Fruit fly (Drosophila melanogaster): Measurements from ENCODE around the gene CG42486.

Gene CG42486

DNA sequence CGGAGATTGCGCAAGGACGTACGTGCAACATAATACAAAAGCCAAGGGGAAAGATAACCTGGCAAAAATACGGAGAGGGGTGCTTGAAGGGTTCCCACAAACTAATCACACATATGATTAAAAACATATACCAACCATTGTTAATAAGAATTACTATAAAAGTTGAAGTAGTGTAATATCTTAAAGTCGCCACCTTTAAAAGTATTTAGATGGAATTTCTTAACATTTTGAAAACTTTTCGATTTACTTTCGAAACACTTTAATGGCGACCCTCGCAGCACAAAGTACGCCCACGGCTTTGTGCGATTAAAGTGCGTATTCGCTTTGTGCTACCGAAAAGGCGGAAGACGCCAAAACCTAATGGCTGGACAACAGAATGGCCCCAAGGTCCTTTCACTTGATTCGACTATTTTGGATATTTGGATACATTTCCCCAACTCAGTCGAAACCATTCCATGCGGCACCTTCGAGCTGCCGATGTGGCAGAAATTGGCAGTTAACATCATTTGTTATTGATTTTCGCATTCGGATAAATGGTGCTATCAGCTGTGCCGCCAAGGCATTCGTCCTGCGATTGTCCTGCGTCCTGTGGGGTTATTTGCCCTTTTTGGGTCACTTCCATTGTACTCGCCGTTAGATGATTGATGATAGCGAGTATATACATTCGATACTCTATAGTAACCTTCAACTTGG is 19.3 kb upstream of the CG42486 start:
- TF ChIP-seq Pif1B (GFP tag; optimal IDR thresholded peaks at IDR 0.05) (no peak), Snoo (tag; optimal IDR thresholded peaks at IDR 0.05) (no peak), CG8301 (tag; optimal IDR thresholded peaks at IDR 0.05) (no peak), EcR (GFP tag; optimal IDR thresholded peaks at IDR 0.05) (no peak), D1 (tag; optimal IDR thresholded peaks at IDR 0.05) (no peak), Pif1A (GFP tag; optimal IDR thresholded peaks at IDR 0.05) (no peak), rn (GFP tag; IDR thresholded peaks at IDR 0.05) (no peak), CG14655 (GFP tag; optimal IDR thresholded peaks at IDR 0.05) (no peak), CG15710 (tag; optimal IDR thresholded peaks at IDR 0.05) (no peak), CG34367 (tag; optimal IDR thresholded peaks at IDR 0.05) (no peak), CG4496 (GFP tag; IDR thresholded peaks at IDR 0.05) (no peak), CG9948 (tag; optimal IDR thresholded peaks at IDR 0.05) (no peak), fd96Ca (GFP tag; IDR thresholded peaks at IDR 0.05) (no peak), Ets98B (GFP tag; IDR thresholded peaks at IDR 0.05) (no peak), CG12605 (GFP tag; IDR thresholded peaks at IDR 0.05) (no peak)

dm6 chr2L:11829277-11829676 is 13.7 kb upstream of the CG42486 start, which contains the start of gene esc:
esc (minus strand) TSS chr2L:11829405.
- TF ChIP-seq CG32121 (GFP tag; IDR thresholded peaks at IDR 0.05) (no peak), D1 (tag; optimal IDR thresholded peaks at IDR 0.05) (no peak), CG13204 (GFP tag; optimal IDR thresholded peaks at IDR 0.05) (no peak), CG4496 (GFP tag; IDR thresholded peaks at IDR 0.05) (no peak)

DNA sequence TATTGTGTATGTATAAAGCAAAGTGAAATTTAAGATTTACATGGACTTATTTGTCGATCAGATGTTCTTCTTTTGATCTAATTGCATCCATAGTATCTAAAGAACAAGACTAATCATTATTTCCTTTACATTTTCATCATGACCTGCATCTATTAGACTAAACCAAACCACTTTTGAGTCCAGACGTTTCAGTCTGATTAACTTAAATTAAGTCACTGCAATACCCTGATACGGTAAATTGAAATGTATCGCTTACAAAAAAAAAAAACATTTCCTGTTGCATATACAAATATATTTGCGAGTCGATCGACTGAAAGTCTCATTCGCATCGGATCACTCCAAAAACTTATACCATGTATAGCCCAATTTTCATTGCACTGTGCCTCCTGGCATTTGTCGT is 9.2 kb upstream of the CG42486 start, which contains the start of gene CG45011:
CG45011 (plus strand) TSS at position 301 of the 400 bp plus-strand sequence.
- no peak for TF ChIP-seq CG14655 (GFP tag; optimal IDR thresholded peaks at IDR 0.05)
- TF ChIP-seq CG17806 (tag; optimal IDR thresholded peaks at IDR 0.05) = no peak
- TF ChIP-seq CG8301 (tag; optimal IDR thresholded peaks at IDR 0.05) = no peak
- TF ChIP-seq Snoo (tag; optimal IDR thresholded peaks at IDR 0.05) = no peak
- TF ChIP-seq CG32121 (GFP tag; IDR thresholded peaks at IDR 0.05) = no peak
- no peak for TF ChIP-seq EcR (GFP tag; optimal IDR thresholded peaks at IDR 0.05)
- TF ChIP-seq rn (GFP tag; IDR thresholded peaks at IDR 0.05) = no peak
- no peak for TF ChIP-seq CG4496 (GFP tag; IDR thresholded peaks at IDR 0.05)
- no peak for TF ChIP-seq CG8159 (tag; optimal IDR thresholded peaks at IDR 0.05)
- no peak for TF ChIP-seq fd96Ca (GFP tag; IDR thresholded peaks at IDR 0.05)
- no peak for TF ChIP-seq D1 (tag; optimal IDR thresholded peaks at IDR 0.05)
- TF ChIP-seq CG10348 (GFP tag; IDR thresholded peaks at IDR 0.05) = no peak
- TF ChIP-seq Ets98B (GFP tag; IDR thresholded peaks at IDR 0.05) = no peak
- TF ChIP-seq gl (tag; optimal IDR thresholded peaks at IDR 0.05) = no peak
- no peak for TF ChIP-seq CG12605 (GFP tag; IDR thresholded peaks at IDR 0.05)
- TF ChIP-seq CG13204 (GFP tag; optimal IDR thresholded peaks at IDR 0.05) = no peak

dm6 chr2L:11834308-11834707 is 8.6 kb upstream of the CG42486 start, which contains the start of gene CG45012:
CG45012 (plus strand) TSS chr2L:11834608.
- no peak for TF ChIP-seq Snoo (tag; optimal IDR thresholded peaks at IDR 0.05)
- TF ChIP-seq CG15710 (tag; optimal IDR thresholded peaks at IDR 0.05) = no peak
- no peak for TF ChIP-seq fd96Ca (GFP tag; IDR thresholded peaks at IDR 0.05)
- TF ChIP-seq CG17806 (tag; optimal IDR thresholded peaks at IDR 0.05) = no peak

DNA sequence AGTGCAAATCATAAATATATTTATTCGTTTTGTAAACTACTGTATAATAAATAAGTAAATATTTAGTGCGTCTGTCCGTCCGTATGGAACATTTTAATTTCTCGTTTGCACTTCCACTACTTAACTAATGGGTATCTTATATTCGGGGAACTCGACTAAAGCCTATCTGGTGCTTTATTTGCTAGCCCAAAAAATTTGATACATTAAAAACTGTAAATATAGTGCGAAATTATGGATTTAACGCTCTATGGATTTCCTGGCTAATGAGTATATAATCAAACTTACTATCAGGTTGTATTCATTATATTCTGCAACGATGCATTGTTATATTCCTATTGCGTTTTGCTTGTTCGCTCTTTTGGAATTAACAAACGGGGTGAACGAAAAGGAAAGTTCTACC is 6.0 kb upstream of the CG42486 start, which contains the start of gene Sfp33A4:
Sfp33A4 (plus strand) TSS at position 301 of the 400 bp plus-strand sequence.
- TF ChIP-seq CG8159 (tag; optimal IDR thresholded peaks at IDR 0.05) (no peak), CG9948 (tag; optimal IDR thresholded peaks at IDR 0.05) (no peak), gl (tag; optimal IDR thresholded peaks at IDR 0.05) (no peak), CG32121 (GFP tag; IDR thresholded peaks at IDR 0.05) (no peak), CG8301 (tag; optimal IDR thresholded peaks at IDR 0.05) (no peak), CG10348 (GFP tag; IDR thresholded peaks at IDR 0.05) (no peak), CG13204 (GFP tag; optimal IDR thresholded peaks at IDR 0.05) (no peak)

DNA sequence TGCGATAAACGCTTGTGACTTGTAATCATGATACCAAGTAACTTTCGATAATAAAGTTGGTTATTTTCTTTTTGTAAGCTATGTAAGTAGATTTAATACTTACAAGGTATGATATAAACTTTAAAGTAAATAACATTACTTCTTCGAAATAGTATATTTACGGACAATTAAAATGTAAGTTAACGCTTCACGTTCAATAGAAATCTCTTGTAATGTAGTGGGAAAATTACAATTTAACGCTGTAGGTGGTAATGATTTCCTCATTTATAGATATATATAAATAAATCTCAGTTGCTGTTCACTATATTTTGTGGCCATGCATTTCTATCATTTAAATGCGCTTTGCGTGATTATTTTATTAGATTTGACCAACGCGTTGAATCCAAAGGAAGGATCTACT is 5.5 kb upstream of the CG42486 start, which contains the start of gene Sfp33A2:
Sfp33A2 (plus strand) TSS at position 301 of the 400 bp plus-strand sequence.
- no peak for TF ChIP-seq CG13204 (GFP tag; optimal IDR thresholded peaks at IDR 0.05)
- no peak for TF ChIP-seq Snoo (tag; optimal IDR thresholded peaks at IDR 0.05)
- TF ChIP-seq rn (GFP tag; IDR thresholded peaks at IDR 0.05) = no peak
- no peak for TF ChIP-seq CG8159 (tag; optimal IDR thresholded peaks at IDR 0.05)
- TF ChIP-seq CG10348 (GFP tag; IDR thresholded peaks at IDR 0.05) = no peak
- TF ChIP-seq Pif1A (GFP tag; optimal IDR thresholded peaks at IDR 0.05) = no peak
- TF ChIP-seq gl (tag; optimal IDR thresholded peaks at IDR 0.05) = no peak
- TF ChIP-seq CG17806 (tag; optimal IDR thresholded peaks at IDR 0.05) = no peak
- no peak for TF ChIP-seq EcR (GFP tag; optimal IDR thresholded peaks at IDR 0.05)
- no peak for TF ChIP-seq CG14655 (GFP tag; optimal IDR thresholded peaks at IDR 0.05)
- TF ChIP-seq CG9948 (tag; optimal IDR thresholded peaks at IDR 0.05) = no peak
- TF ChIP-seq CG15710 (tag; optimal IDR thresholded peaks at IDR 0.05) = no peak
- TF ChIP-seq CG4496 (GFP tag; IDR thresholded peaks at IDR 0.05) = no peak
- TF ChIP-seq CG34367 (tag; optimal IDR thresholded peaks at IDR 0.05) = no peak
- TF ChIP-seq Ets98B (GFP tag; IDR thresholded peaks at IDR 0.05) = no peak
- TF ChIP-seq CG12605 (GFP tag; IDR thresholded peaks at IDR 0.05) = no peak
- no peak for TF ChIP-seq fd96Ca (GFP tag; IDR thresholded peaks at IDR 0.05)

Measured in whole organism, pupa.